Fruit fly (Drosophila melanogaster) ovary, adult (tissue): ENCODE measurements around the gene CG7382.

Source experiments
- CG17801 ChIP-seq: fragments of 200-800 bp; optimal IDR thresholded peaks from 2 replicates; lab custom pipeline; 2019; ENCODE audit warnings: missing biosample characterization, mild to moderate bottlenecking, missing genetic modification characterization, moderate library complexity; ENCODE audit not compliant: partially characterized antibody

Gene CG7382

DNA sequence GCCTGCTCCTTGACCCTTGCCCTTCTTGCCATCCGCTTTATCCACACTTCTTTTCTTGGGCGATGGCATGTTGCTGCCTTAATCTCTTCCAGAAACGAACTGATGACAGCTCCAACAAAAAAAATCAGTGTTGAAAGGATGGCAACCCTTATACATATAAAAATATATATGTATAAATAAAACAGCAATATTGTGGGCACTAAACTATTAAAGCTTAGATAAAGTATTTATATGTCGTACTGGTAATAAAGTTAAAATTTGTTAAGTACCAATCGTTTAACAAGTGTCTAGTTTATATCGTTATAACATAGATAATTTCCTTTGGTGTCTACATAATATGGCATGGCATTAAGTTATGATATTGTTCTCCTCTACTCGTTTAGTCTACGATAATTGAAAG lies 17.0 kb upstream of the CG7382 start, which contains the start of gene tomb:
Gene tomb (minus strand): TSS at position 101 of the 400 bp plus-strand sequence.
- TF ChIP-seq CG17801 (GFP tag; lab: Kevin White, UChicago): no peak

DNA sequence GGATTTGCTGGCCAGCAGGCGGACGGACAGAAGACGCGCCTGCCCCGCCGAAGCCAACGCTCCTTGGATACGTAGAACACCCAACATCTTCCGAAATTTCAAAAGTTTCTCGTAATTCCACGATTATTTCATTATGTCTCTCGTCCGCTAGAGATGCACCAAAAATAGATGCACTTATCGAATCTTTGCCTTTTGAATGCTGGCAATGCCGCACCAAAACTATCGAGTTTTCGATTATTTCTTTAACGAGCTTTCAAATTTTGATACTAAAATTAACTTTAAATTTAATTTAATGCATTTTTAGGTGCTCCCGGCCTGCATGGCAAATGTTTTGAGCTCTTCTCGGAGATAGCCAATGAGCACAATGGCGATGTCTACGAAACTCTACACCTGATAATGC lies 12.4 kb upstream of the CG7382 start, which contains the start of gene Coq6:
Gene Coq6 (minus strand): TSS at position 163 of the 400 bp plus-strand sequence.
- no peak for TF ChIP-seq CG17801 (GFP tag; lab: Kevin White, UChicago)

DNA sequence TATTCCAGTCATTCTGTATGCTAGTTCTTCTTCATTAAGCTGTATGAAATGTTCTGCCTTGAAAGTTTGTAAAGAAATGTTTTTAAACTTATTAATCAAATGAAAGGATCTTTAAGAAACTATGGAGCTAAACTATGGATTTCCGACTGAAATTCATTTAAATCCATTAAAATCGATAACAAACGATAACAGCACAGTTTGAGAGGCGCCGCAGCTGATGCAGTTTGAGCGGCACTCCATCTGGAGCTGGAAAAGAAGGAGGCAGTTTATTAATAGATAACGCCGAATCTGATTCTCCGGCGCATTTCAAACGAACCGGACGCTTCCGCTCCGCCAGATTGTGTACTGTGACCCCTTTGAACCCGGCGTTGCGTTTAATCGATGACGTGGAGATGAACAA lies 8.2 kb upstream of the CG7382 start, which contains the start of gene CG31915:
Gene CG31915 (plus strand): TSS at position 263 of the 400 bp plus-strand sequence.
- TF ChIP-seq CG17801 (GFP tag; lab: Kevin White, UChicago): no peak

- TF ChIP-seq CG17801 (GFP tag; lab: Kevin White, UChicago): no peak
These were observed 7.0 kb upstream of the CG7382 start, which contains the start of gene Cox11 for dm6 chr2L:5526738-5527137. TSS of gene Cox11 (plus strand) at chr2L:5526957.

DNA sequence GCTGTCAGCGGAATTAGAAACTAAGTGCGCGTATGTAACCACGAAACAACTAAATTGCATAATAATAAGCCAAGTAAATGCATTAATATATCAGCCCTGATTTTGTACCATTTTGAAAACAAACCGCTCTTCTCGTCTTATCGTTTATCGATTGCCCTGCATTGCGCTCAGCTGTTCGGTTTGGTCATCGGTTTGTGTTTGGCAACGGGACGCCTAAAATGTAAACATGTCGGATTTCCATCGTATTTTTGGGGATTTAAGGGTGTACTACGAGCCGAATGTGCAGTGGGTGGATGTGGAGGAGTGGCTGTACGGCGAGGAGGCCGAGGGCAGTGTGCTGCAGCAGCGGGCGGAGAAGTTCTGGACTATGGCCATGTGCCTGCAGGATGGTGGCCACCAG lies 6.0 kb upstream of the CG7382 start, which contains the start of gene Cap-D3:
Gene Cap-D3 (plus strand): TSS at position 183 of the 400 bp plus-strand sequence.
- no peak for TF ChIP-seq CG17801 (GFP tag; lab: Kevin White, UChicago)

DNA sequence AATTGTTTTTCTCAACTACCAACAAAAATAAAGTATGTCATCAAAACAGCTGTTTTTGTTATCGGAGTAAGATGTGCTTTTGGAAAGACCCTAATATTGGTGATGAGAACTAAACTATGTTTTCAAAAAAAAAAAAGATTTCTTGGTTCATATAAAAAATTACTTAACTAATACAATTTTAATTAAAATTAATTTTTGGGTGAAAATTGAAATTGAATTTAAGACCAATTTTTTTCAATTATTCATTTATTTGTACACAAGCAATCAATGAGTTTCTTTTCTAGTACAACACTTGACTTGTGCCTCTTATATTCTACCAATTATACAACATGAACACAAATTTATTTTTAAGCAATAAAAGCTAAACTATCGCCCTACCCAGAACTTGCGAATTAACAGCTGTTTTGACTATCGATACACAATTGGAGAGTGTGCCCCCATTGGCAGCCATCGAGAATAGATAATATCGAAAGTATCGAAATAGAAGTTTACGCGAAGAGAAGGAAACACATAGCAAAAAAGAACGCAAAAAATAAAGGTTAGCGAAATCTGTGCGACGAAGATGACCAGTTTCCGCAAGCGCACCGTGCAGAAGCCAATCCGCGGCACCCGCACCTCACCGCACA lies 4.3 kb upstream of the CG7382 start, which contains the start of the genes Vps52 and Elp4:
Gene Vps52 (minus strand): TSS at position 51 of the 626 bp plus-strand sequence.
Gene Elp4 (plus strand): TSS at position 292 of the 626 bp plus-strand sequence.
- peak; percentile 51 for TF ChIP-seq CG17801 (GFP tag; lab: Kevin White, UChicago)

DNA sequence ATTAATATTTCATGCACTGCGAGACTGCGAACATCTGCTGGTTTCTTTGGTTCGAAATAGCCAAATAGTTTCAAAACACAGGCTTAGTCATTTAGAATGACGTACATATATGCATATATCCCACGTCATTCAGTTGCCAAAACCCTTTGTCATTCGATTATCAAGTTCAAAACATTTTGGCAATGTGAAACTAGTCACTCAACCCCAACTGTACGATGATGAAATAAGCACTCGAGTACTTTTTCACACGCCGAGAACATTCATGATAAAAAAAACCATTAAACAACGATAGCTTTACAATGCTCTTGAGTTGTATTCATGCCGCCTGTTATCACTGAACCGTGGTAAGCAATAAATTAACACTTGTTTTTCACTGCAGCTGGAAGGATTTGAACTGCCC lies 1.1 kb upstream of the CG7382 start:
- TF ChIP-seq CG17801 (GFP tag; lab: Kevin White, UChicago): no peak

dm6 chr2L:5517393-5517792 lies 2.3 kb downstream of the CG7382 start, which contains the start of gene CG14020:
TSS of gene CG14020 (plus strand) at chr2L:5517737.
- no peak for TF ChIP-seq CG17801 (GFP tag; lab: Kevin White, UChicago)

dm6 chr2L:5514946-5515345 lies 4.8 kb downstream of the CG7382 start:
- TF ChIP-seq CG17801 (GFP tag; lab: Kevin White, UChicago): no peak

- TF ChIP-seq CG17801 (GFP tag; lab: Kevin White, UChicago): no peak
These were observed 11.8 kb downstream of the CG7382 start for dm6 chr2L:5507823-5508438.

DNA sequence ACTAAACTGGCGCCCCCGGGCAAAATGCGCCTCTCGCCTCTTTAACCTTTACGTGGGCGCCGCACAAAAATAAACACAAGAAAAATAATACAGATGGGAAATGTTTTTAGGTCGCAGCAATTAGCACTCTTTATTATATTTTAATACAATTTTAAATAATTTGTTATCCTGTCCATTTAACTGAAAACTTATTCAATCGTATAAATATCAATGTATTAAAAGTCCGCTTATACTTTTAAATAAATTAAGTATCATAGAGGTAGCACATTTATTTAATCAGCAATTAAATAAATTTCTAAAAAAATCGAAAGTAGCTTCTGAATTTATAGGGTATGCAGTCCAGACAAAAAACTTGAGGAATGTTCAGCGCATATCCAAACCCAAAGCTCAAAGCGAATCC lies 12.6 kb downstream of the CG7382 start:
- TF ChIP-seq CG17801 (GFP tag; lab: Kevin White, UChicago): no peak

- no peak for TF ChIP-seq CG17801 (GFP tag; lab: Kevin White, UChicago)
These were observed 14.6 kb downstream of the CG7382 start for dm6 chr2L:5505130-5505529.

DNA sequence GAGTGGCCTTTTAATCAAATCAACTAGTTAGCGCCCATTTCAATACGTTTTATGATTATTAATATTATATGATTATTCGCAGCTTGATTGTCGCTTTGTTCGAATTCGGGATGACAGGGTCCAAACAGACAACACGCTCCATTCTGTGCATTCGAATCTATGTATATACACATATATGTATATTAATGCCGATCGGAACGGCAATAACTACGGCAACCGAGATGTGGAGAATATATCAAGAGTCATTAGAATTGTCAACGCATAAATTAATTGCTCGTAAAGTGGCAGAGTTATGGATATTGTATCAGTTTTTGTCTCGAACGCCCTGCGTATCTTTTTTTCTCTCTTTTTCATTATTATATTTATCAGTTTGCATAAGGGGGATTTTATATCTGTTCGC lies 16.8 kb downstream of the CG7382 start:
- TF ChIP-seq CG17801 (GFP tag; lab: Kevin White, UChicago): no peak

dm6 chr2L:5501335-5501734 lies 18.4 kb downstream of the CG7382 start:
- no peak for TF ChIP-seq CG17801 (GFP tag; lab: Kevin White, UChicago)

DNA sequence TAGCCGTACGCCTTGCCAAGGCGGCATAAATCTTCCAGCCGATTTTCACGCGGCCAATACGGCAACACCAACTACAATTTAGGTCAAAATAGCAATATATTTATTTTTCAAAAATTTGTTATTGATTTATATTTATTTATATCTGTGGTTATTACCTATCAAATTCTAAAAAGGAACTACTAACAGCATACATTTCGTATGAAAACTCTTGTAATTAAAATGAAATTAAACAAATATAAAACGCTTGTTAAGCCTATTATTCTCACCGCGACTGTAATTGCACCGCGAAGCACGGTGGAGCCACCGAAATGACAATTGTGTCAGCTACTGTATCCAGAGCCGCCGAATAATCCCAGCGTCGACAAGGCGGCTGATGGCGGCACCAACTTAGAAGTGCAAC lies 20.2 kb downstream of the CG7382 start:
- TF ChIP-seq CG17801 (GFP tag; lab: Kevin White, UChicago): no peak
